Fruit fly (Drosophila melanogaster) whole organism, prepupa: ENCODE data around the gene Hr38.

Experiments used
- Blimp-1 ChIP-seq: fragments of 200-800 bp; sonication (Bioruptor generic); optimal IDR thresholded peaks from 3 replicates; lab custom pipeline; 2017; ENCODE audit warnings: missing biosample characterization, missing genetic modification characterization, mild to moderate bottlenecking, moderate library complexity, missing genetic modification reagents
- CG10631 ChIP-seq: fragments of 200-800 bp; sonication (Bioruptor generic); optimal IDR thresholded peaks from 2 replicates; lab custom pipeline; 2016; ENCODE audit warnings: missing biosample characterization, missing genetic modification characterization
- CG11762 ChIP-seq: fragments of 200-800 bp; sonication (Bioruptor generic); optimal IDR thresholded peaks from 3 replicates; lab custom pipeline; 2016; ENCODE audit warnings: missing biosample characterization, missing genetic modification characterization; ENCODE audit not compliant: insufficient read depth
- CG11902 ChIP-seq: fragments of 200-800 bp; sonication (Bioruptor generic); optimal IDR thresholded peaks from 3 replicates; lab custom pipeline; 2016; ENCODE audit warnings: missing biosample characterization, missing genetic modification characterization
- CG15336 ChIP-seq: fragments of 200-800 bp; sonication (Bioruptor generic); IDR thresholded peaks from 2 replicates; pipeline ENCODE4 v1.3.6; 2022; ENCODE audit warnings: missing biosample characterization, missing genetic modification characterization
- CG1621 ChIP-seq: fragments of 200-800 bp; sonication (Bioruptor generic); optimal IDR thresholded peaks from 3 replicates; lab custom pipeline; 2018; ENCODE audit warnings: missing biosample characterization, mild to moderate bottlenecking, missing genetic modification characterization
- CG16779 ChIP-seq: fragments of 200-800 bp; sonication (Bioruptor generic); optimal IDR thresholded peaks from 3 replicates; lab custom pipeline; 2017; ENCODE audit warnings: missing biosample characterization, mild to moderate bottlenecking, missing genetic modification characterization
- CG3032 ChIP-seq: fragments of 200-800 bp; optimal IDR thresholded peaks from 2 replicates; lab custom pipeline; 2019; ENCODE audit warnings: missing biosample characterization, mild to moderate bottlenecking, missing genetic modification characterization, moderate library complexity
- CG31627 ChIP-seq: fragments of 200-800 bp; sonication (Bioruptor generic); optimal IDR thresholded peaks from 3 replicates; lab custom pipeline; 2016; ENCODE audit warnings: missing biosample characterization, missing genetic modification characterization
- CG32006 ChIP-seq: fragments of 200-800 bp; sonication (Bioruptor generic); optimal IDR thresholded peaks from 3 replicates; lab custom pipeline; 2017; ENCODE audit warnings: missing biosample characterization, mild to moderate bottlenecking, missing genetic modification characterization
- CG3919 ChIP-seq: fragments of 200-800 bp; sonication (Bioruptor generic); optimal IDR thresholded peaks from 3 replicates; lab custom pipeline; 2016; ENCODE audit warnings: missing biosample characterization, missing genetic modification characterization
- CG4318 ChIP-seq: fragments of 200-800 bp; sonication (Bioruptor generic); optimal IDR thresholded peaks from 3 replicates; lab custom pipeline; 2017; ENCODE audit warnings: missing biosample characterization, mild to moderate bottlenecking, missing genetic modification characterization
- CG6163 ChIP-seq: fragments of 200-800 bp; sonication (Bioruptor generic); IDR thresholded peaks from 3 replicates; pipeline ENCODE4 v1.3.6; 2022; ENCODE audit warnings: missing biosample characterization, missing genetic modification characterization
- CG6276 ChIP-seq: fragments of 200-800 bp; sonication (Bioruptor generic); optimal IDR thresholded peaks from 2 replicates; lab custom pipeline; 2017; ENCODE audit warnings: missing biosample characterization, mild to moderate bottlenecking, missing genetic modification characterization
- CG6792 ChIP-seq: fragments of 200-800 bp; sonication (Bioruptor generic); optimal IDR thresholded peaks from 3 replicates; lab custom pipeline; 2016; ENCODE audit warnings: missing biosample characterization, missing genetic modification characterization
- CG6808 ChIP-seq: fragments of 200-800 bp; sonication (Bioruptor generic); optimal IDR thresholded peaks from 3 replicates; lab custom pipeline; 2017; ENCODE audit warnings: missing biosample characterization, missing genetic modification characterization, mild to moderate bottlenecking, moderate library complexity, missing genetic modification reagents
- CG6854 ChIP-seq: fragments of 200-800 bp; sonication (Bioruptor generic); optimal IDR thresholded peaks from 2 replicates; lab custom pipeline; 2017; ENCODE audit warnings: missing biosample characterization, mild to moderate bottlenecking, missing genetic modification characterization
- CG7368 ChIP-seq: fragments of 200-800 bp; sonication (Bioruptor generic); optimal IDR thresholded peaks from 3 replicates; lab custom pipeline; 2016; ENCODE audit warnings: missing biosample characterization, missing genetic modification characterization
- CG8119 ChIP-seq: fragments of 200-800 bp; sonication (Bioruptor generic); IDR thresholded peaks from 3 replicates; pipeline ENCODE4 v1.3.6; 2022; ENCODE audit warnings: missing biosample characterization, missing genetic modification characterization
- CG8319 ChIP-seq: fragments of 200-800 bp; sonication (Bioruptor generic); optimal IDR thresholded peaks from 3 replicates; lab custom pipeline; 2016; ENCODE audit warnings: missing biosample characterization, missing genetic modification characterization
- CG8632 ChIP-seq: fragments of 200-800 bp; sonication (Bioruptor generic); optimal IDR thresholded peaks from 3 replicates; lab custom pipeline; 2016; ENCODE audit warnings: missing biosample characterization, missing genetic modification characterization
- CG9139 ChIP-seq: fragments of 200-800 bp; sonication (Bioruptor generic); optimal IDR thresholded peaks from 3 replicates; lab custom pipeline; 2017; ENCODE audit warnings: missing biosample characterization, mild to moderate bottlenecking, missing genetic modification characterization
- Eip78C ChIP-seq: fragments of 200-800 bp; sonication (Bioruptor generic); peaks from one replicate; lab custom pipeline; 2016; ENCODE audit warnings: missing biosample characterization, missing genetic modification characterization
- Eip93F ChIP-seq: fragments of 200-800 bp; sonication (Bioruptor generic); optimal IDR thresholded peaks from 2 replicates; lab custom pipeline; 2016; ENCODE audit warnings: missing biosample characterization, mild to moderate bottlenecking, missing genetic modification characterization
- Ets21C ChIP-seq: fragments of 200-800 bp; sonication (Bioruptor generic); optimal IDR thresholded peaks from 3 replicates; lab custom pipeline; 2016; ENCODE audit warnings: missing biosample characterization, missing genetic modification characterization
- Ets96B ChIP-seq: fragments of 200-800 bp; optimal IDR thresholded peaks from 2 replicates; lab custom pipeline; 2019; ENCODE audit warnings: missing biosample characterization, mild to moderate bottlenecking, missing genetic modification characterization, moderate library complexity
- Gug ChIP-seq: fragments of 200-800 bp; sonication (Bioruptor generic); IDR thresholded peaks from 2 replicates; pipeline ENCODE4 v1.3.6; 2022; ENCODE audit warnings: missing biosample characterization, missing genetic modification characterization
- Hr38 ChIP-seq: sonication (Bioruptor generic); optimal IDR thresholded peaks from 2 replicates; lab custom pipeline; 2016; ENCODE audit warnings: missing biosample characterization, missing genetic modification characterization
- Hr39 ChIP-seq: fragments of 200-800 bp; sonication (Bioruptor generic); optimal IDR thresholded peaks from 2 replicates; lab custom pipeline; 2016; ENCODE audit warnings: missing biosample characterization, missing genetic modification characterization
- Hr4 ChIP-seq: fragments of 200-800 bp; sonication (Bioruptor generic); optimal IDR thresholded peaks from 3 replicates; lab custom pipeline; 2016; ENCODE audit warnings: missing biosample characterization, missing genetic modification characterization
- Lpt ChIP-seq: fragments of 200-800 bp; sonication (Bioruptor generic); optimal IDR thresholded peaks from 3 replicates; lab custom pipeline; 2016; ENCODE audit warnings: missing biosample characterization, missing genetic modification characterization
- OdsH ChIP-seq: fragments of 200-800 bp; sonication (Bioruptor generic); optimal IDR thresholded peaks from 3 replicates; lab custom pipeline; 2016; ENCODE audit warnings: missing biosample characterization, missing genetic modification characterization
- Smox ChIP-seq: fragments of 200-800 bp; sonication (Bioruptor generic); optimal IDR thresholded peaks from 3 replicates; lab custom pipeline; 2016; ENCODE audit warnings: missing biosample characterization, missing genetic modification characterization
- Sox102F ChIP-seq: fragments of 200-800 bp; sonication (Bioruptor generic); optimal IDR thresholded peaks from 2 replicates; lab custom pipeline; 2016; ENCODE audit warnings: missing biosample characterization, mild to moderate bottlenecking, missing genetic modification characterization
- Sox14 ChIP-seq: fragments of 200-800 bp; sonication (Bioruptor generic); optimal IDR thresholded peaks from 3 replicates; lab custom pipeline; 2016; ENCODE audit warnings: missing biosample characterization, missing genetic modification characterization
- Sox15 ChIP-seq: fragments of 200-800 bp; sonication (Bioruptor generic); optimal IDR thresholded peaks from 3 replicates; lab custom pipeline; 2016; ENCODE audit warnings: missing biosample characterization, missing genetic modification characterization
- achi ChIP-seq: fragments of 200-800 bp; sonication (Bioruptor generic); optimal IDR thresholded peaks from 3 replicates; lab custom pipeline; 2016; ENCODE audit warnings: missing biosample characterization, missing genetic modification characterization
- acj6 ChIP-seq: fragments of 200-800 bp; sonication (Bioruptor generic); optimal IDR thresholded peaks from 3 replicates; lab custom pipeline; 2016; ENCODE audit warnings: missing biosample characterization, missing genetic modification characterization
- cyc ChIP-seq: fragments of 200-800 bp; sonication (Bioruptor generic); optimal IDR thresholded peaks from 3 replicates; lab custom pipeline; 2016; ENCODE audit warnings: missing biosample characterization, missing genetic modification characterization
- dac ChIP-seq: fragments of 200-800 bp; sonication (Bioruptor generic); optimal IDR thresholded peaks from 2 replicates; lab custom pipeline; 2017; ENCODE audit warnings: missing biosample characterization, mild to moderate bottlenecking, missing genetic modification characterization
- eg ChIP-seq: fragments of 200-800 bp; sonication (Bioruptor generic); IDR thresholded peaks from 3 replicates; pipeline ENCODE4 v1.3.6; 2022; ENCODE audit warnings: missing biosample characterization, missing genetic modification characterization
- esn ChIP-seq: fragments of 200-800 bp; sonication (Bioruptor generic); optimal IDR thresholded peaks from 2 replicates; lab custom pipeline; 2016; ENCODE audit warnings: missing biosample characterization, mild to moderate bottlenecking, missing genetic modification characterization, moderate library complexity
- fd85E ChIP-seq: fragments of 200-800 bp; sonication (Bioruptor generic); optimal IDR thresholded peaks from 3 replicates; lab custom pipeline; 2016; ENCODE audit warnings: missing biosample characterization, missing genetic modification characterization
- fkh ChIP-seq: fragments of 200-800 bp; sonication (Bioruptor generic); optimal IDR thresholded peaks from 3 replicates; lab custom pipeline; 2017; ENCODE audit warnings: missing biosample characterization, mild to moderate bottlenecking, missing genetic modification characterization, moderate library complexity
- pdm3 ChIP-seq: fragments of 200-800 bp; sonication (Bioruptor generic); optimal IDR thresholded peaks from 3 replicates; lab custom pipeline; 2016; ENCODE audit warnings: missing biosample characterization, missing genetic modification characterization
- spab ChIP-seq: fragments of 200-800 bp; sonication (Bioruptor generic); optimal IDR thresholded peaks from 2 replicates; lab custom pipeline; 2017; ENCODE audit warnings: missing biosample characterization, mild to moderate bottlenecking, missing genetic modification characterization, missing genetic modification reagents
- ss ChIP-seq, 2 experiments: fragments of 200-800 bp; sonication (Bioruptor generic); optimal IDR thresholded peaks; 2 replicates in 1 of 2; 3 replicates in 1 of 2; lab custom pipeline; 2017 to 2018; ENCODE audit warnings: mild to moderate bottlenecking in 2 of 2, missing biosample characterization in 2 of 2, missing genetic modification characterization in 2 of 2, moderate library complexity in 1 of 2
- svp ChIP-seq: fragments of 200-800 bp; sonication (Bioruptor generic); peaks from one replicate; lab custom pipeline; 2016; ENCODE audit warnings: missing biosample characterization, missing genetic modification characterization
- topi ChIP-seq: fragments of 200-800 bp; sonication (Bioruptor generic); optimal IDR thresholded peaks from 3 replicates; lab custom pipeline; 2016; ENCODE audit warnings: missing biosample characterization, missing genetic modification characterization
- vri ChIP-seq: fragments of 200-800 bp; sonication (Bioruptor generic); optimal IDR thresholded peaks from 3 replicates; lab custom pipeline; 2016; ENCODE audit warnings: missing biosample characterization, mild to moderate bottlenecking, missing genetic modification characterization

Hr38 gene

dm6 chr2L:20720011-20720410 lies 5.6 kb upstream of the Hr38 start:
- TF ChIP-seq pdm3 (GFP tag; lab: Kevin White, UChicago) (no peak), OdsH (GFP tag; lab: Kevin White, UChicago) (no peak), Lpt (GFP tag; lab: Kevin White, UChicago) (no peak), CG9139 (GFP tag; lab: Kevin White, UChicago) (no peak), CG11762 (GFP tag; lab: Kevin White, UChicago) (no peak), ss (GFP tag; optimal IDR thresholded peaks at IDR 0.05; lab: Kevin White, UChicago) (no peak), acj6 (GFP tag; lab: Kevin White, UChicago) (no peak), CG32006 (GFP tag; lab: Kevin White, UChicago) (no peak), fd85E (GFP tag; lab: Kevin White, UChicago) (no peak), Gug (no peak), dac (GFP tag; lab: Kevin White, UChicago) (no peak), CG1621 (no peak), eg (GFP tag; lab: Robert Waterston, UW) (no peak), CG6792 (GFP tag; lab: Kevin White, UChicago) (no peak), Ets96B (tag; lab: Kevin White, UChicago) (no peak)

dm6 chr2L:20716712-20717111 lies 2.3 kb upstream of the Hr38 start:
- no peak for TF ChIP-seq Blimp-1 (GFP tag; lab: Kevin White, UChicago)
- peak; percentile 75 for TF ChIP-seq Hr4 (GFP tag; lab: Kevin White, UChicago)
- TF ChIP-seq CG6163 (GFP tag; lab: Robert Waterston, UW): no peak
- no peak for TF ChIP-seq Eip93F (GFP tag; lab: Kevin White, UChicago)
- no peak for TF ChIP-seq spab (GFP tag; lab: Kevin White, UChicago)
- TF ChIP-seq vri (GFP tag; lab: Kevin White, UChicago): no peak
- TF ChIP-seq CG4318: peak; percentile 55
- TF ChIP-seq CG8632 (GFP tag; lab: Kevin White, UChicago): no peak
- no peak for TF ChIP-seq topi (GFP tag; lab: Kevin White, UChicago)
- peak; percentile 87 for TF ChIP-seq CG32006 (GFP tag; lab: Kevin White, UChicago)
- peak; percentile 1 for TF ChIP-seq acj6 (GFP tag; lab: Kevin White, UChicago)
- TF ChIP-seq CG3919 (GFP tag; lab: Kevin White, UChicago): no peak
- peak; percentile 31 for TF ChIP-seq CG10631 (GFP tag; lab: Kevin White, UChicago)
- TF ChIP-seq dac (GFP tag; lab: Kevin White, UChicago): peak; percentile 60
- TF ChIP-seq CG7368 (GFP tag; lab: Kevin White, UChicago): no peak
- no peak for TF ChIP-seq Sox15 (GFP tag; lab: Kevin White, UChicago)
- no peak for TF ChIP-seq esn (GFP tag; lab: Kevin White, UChicago)
- no peak for TF ChIP-seq Hr38
- no peak for TF ChIP-seq CG31627 (GFP tag; lab: Kevin White, UChicago)
- TF ChIP-seq CG8319 (GFP tag; lab: Kevin White, UChicago): no peak
- TF ChIP-seq Sox102F (GFP tag; lab: Kevin White, UChicago): no peak
- no peak for TF ChIP-seq CG11902 (GFP tag; lab: Kevin White, UChicago)
- no peak for TF ChIP-seq Smox (GFP tag; lab: Kevin White, UChicago)
- TF ChIP-seq CG6854 (GFP tag; lab: Kevin White, UChicago): no peak
- TF ChIP-seq CG9139 (GFP tag; lab: Kevin White, UChicago): no peak
- no peak for TF ChIP-seq CG16779 (tag; lab: Kevin White, UChicago)
- TF ChIP-seq pdm3 (GFP tag; lab: Kevin White, UChicago): no peak
- TF ChIP-seq CG8119 (GFP tag; lab: Robert Waterston, UW): peak; percentile 41; the same call in 2 of the 3 replicates
- TF ChIP-seq CG3032 (tag; lab: Kevin White, UChicago): no peak
- TF ChIP-seq Ets21C: no peak
- TF ChIP-seq achi (GFP tag; lab: Kevin White, UChicago): peak; percentile 2
- TF ChIP-seq eg (GFP tag; lab: Robert Waterston, UW): 0 out of 3 replicates have a peak, but pooled peaks have one; percentile 5
- no peak for TF ChIP-seq CG6808
- TF ChIP-seq Sox14: no peak
- no peak for TF ChIP-seq CG6792 (GFP tag; lab: Kevin White, UChicago)
- TF ChIP-seq Gug: no peak
- no peak for TF ChIP-seq Hr39 (GFP tag; lab: Kevin White, UChicago)
- TF ChIP-seq CG6276 (GFP tag; lab: Kevin White, UChicago): peak; percentile 60
- TF ChIP-seq fkh (GFP tag; lab: Kevin White, UChicago): no peak
- no peak for TF ChIP-seq svp (GFP tag; lab: Kevin White, UChicago)
- no peak for TF ChIP-seq cyc
- TF ChIP-seq CG15336 (GFP tag; lab: Robert Waterston, UW): peak; percentile 43
- TF ChIP-seq Eip78C: peak; percentile 88
- TF ChIP-seq Ets96B (tag; lab: Kevin White, UChicago): peak; percentile 32
